Fruit fly (Drosophila melanogaster) whole organism: ENCODE data around the gene HSPBAP1.

Experiments used
- CG8478 ChIP-seq: fragments of >200 bp; optimal IDR thresholded peaks from 2 replicates; lab custom pipeline; 2018; ENCODE audit warnings: inconsistent platforms
- pan ChIP-seq: fragments of >200 bp; optimal IDR thresholded peaks from 2 replicates; lab custom pipeline; 2017
- psq ChIP-seq: fragments of >200 bp; optimal IDR thresholded peaks from 2 replicates; lab custom pipeline; 2017

- TF ChIP-seq psq (lab: Kevin White, UChicago) = no peak
- no peak for TF ChIP-seq CG8478 (lab: Kevin White, UChicago)
- no peak for TF ChIP-seq pan
These were observed 17.8 kb upstream of the HSPBAP1 start, which contains the start of gene Hsdl2 for dm6 chr3R:27677174-27677726.
